Fruit fly (Drosophila melanogaster) whole organism, embryonic: ENCODE measurements around the gene ich.
A peak's percentile ranks its signal among the peaks of the same experiment; 100 is the strongest.

Source experiments
- Antp ChIP-seq: fragments of 200-800 bp; sonication (Bioruptor generic); optimal IDR thresholded peaks from 3 replicates; lab custom pipeline; 2016; ENCODE audit warnings: missing biosample characterization, missing genetic modification characterization
- Atf6 ChIP-seq: fragments of 200-800 bp; sonication (Bioruptor generic); IDR thresholded peaks from 2 replicates; pipeline ENCODE4 v1.3.6; 2022; ENCODE audit warnings: missing biosample characterization, missing genetic modification characterization
- Bteb2 ChIP-seq: fragments of 200-800 bp; sonication (Bioruptor generic); optimal IDR thresholded peaks from 2 replicates; lab custom pipeline; 2016; ENCODE audit warnings: missing biosample characterization, missing genetic modification characterization
- C15 ChIP-seq: fragments of 200-800 bp; sonication (Bioruptor generic); IDR thresholded peaks from 3 replicates; pipeline ENCODE4 v1.3.6; 2022; ENCODE audit warnings: missing biosample characterization, missing genetic modification characterization
- CG1024 ChIP-seq: fragments of 200-800 bp; sonication (Bioruptor generic); IDR thresholded peaks from 2 replicates; pipeline ENCODE4 v1.3.6; 2022; ENCODE audit warnings: missing biosample characterization, missing genetic modification characterization
- CG11560 ChIP-seq: fragments of 200-800 bp; sonication (Bioruptor generic); IDR thresholded peaks from 3 replicates; pipeline ENCODE4 v1.3.6; 2022; ENCODE audit warnings: missing biosample characterization, missing genetic modification characterization
- CG11696 ChIP-seq: fragments of 200-800 bp; sonication (Bioruptor generic); IDR thresholded peaks from 2 replicates; pipeline ENCODE4 v1.3.6; 2022; ENCODE audit warnings: missing biosample characterization, missing genetic modification characterization
- CG12236 ChIP-seq: fragments of 200-800 bp; sonication (Bioruptor generic); optimal IDR thresholded peaks from 2 replicates; lab custom pipeline; 2016; ENCODE audit warnings: missing biosample characterization, missing genetic modification characterization
- CG14860 ChIP-seq: fragments of 200-800 bp; sonication (Bioruptor generic); IDR thresholded peaks from 3 replicates; pipeline ENCODE4 v1.3.6; 2022; ENCODE audit warnings: missing biosample characterization, missing genetic modification characterization; ENCODE audit not compliant: partially characterized antibody
- CG17385 ChIP-seq: fragments of 200-800 bp; sonication (Bioruptor generic); optimal IDR thresholded peaks from 3 replicates; lab custom pipeline; 2018; ENCODE audit warnings: missing biosample characterization, mild to moderate bottlenecking, missing genetic modification characterization
- CG17912 ChIP-seq: fragments of 200-800 bp; sonication (Bioruptor generic); optimal IDR thresholded peaks from 2 replicates; lab custom pipeline; 2018; ENCODE audit warnings: missing biosample characterization, mild to moderate bottlenecking, missing genetic modification characterization
- CG34224 ChIP-seq: fragments of 200-800 bp; sonication (Bioruptor generic); IDR thresholded peaks from 3 replicates; pipeline ENCODE4 v1.3.6; 2022; ENCODE audit warnings: missing biosample characterization, missing genetic modification characterization; ENCODE audit not compliant: partially characterized antibody
- CG3995 ChIP-seq: fragments of 200-800 bp; sonication (Bioruptor generic); optimal IDR thresholded peaks from 3 replicates; lab custom pipeline; 2016; ENCODE audit warnings: missing biosample characterization, missing genetic modification characterization
- CG7987 ChIP-seq: fragments of 200-800 bp; sonication (Bioruptor generic); optimal IDR thresholded peaks from 2 replicates; lab custom pipeline; 2018; ENCODE audit warnings: missing biosample characterization, mild to moderate bottlenecking, missing genetic modification characterization, moderate library complexity
- CG8944 ChIP-seq: fragments of 200-800 bp; sonication (Bioruptor generic); optimal IDR thresholded peaks from 3 replicates; lab custom pipeline; 2016; ENCODE audit warnings: missing biosample characterization, missing genetic modification characterization
- CHES-1-like ChIP-seq: fragments of 200-800 bp; sonication (Bioruptor generic); optimal IDR thresholded peaks from 2 replicates; lab custom pipeline; 2016; ENCODE audit warnings: missing biosample characterization, missing genetic modification characterization
- Camta ChIP-seq: fragments of 200-800 bp; sonication (Bioruptor generic); optimal IDR thresholded peaks from 2 replicates; lab custom pipeline; 2016; ENCODE audit warnings: missing biosample characterization, missing genetic modification characterization
- Dfd ChIP-seq, 2 experiments: fragments of >200 bp; optimal IDR thresholded peaks; 2 replicates each; lab custom pipeline; 2017; ENCODE audit warnings: missing biosample characterization in 2 of 2, missing genetic modification characterization in 2 of 2
- Dip2 ChIP-seq: fragments of 200-800 bp; sonication (Bioruptor generic); IDR thresholded peaks from 2 replicates; pipeline ENCODE4 v1.3.6; 2022; ENCODE audit warnings: missing biosample characterization, missing genetic modification characterization
- Dip3 ChIP-seq: fragments of 200-800 bp; sonication (Bioruptor generic); optimal IDR thresholded peaks from 3 replicates; lab custom pipeline; 2016; ENCODE audit warnings: missing biosample characterization, missing genetic modification characterization
- Elba2 ChIP-seq: fragments of 200-800 bp; sonication (Bioruptor generic); optimal IDR thresholded peaks from 3 replicates; lab custom pipeline; 2016; ENCODE audit warnings: missing biosample characterization, missing genetic modification characterization
- HmgD ChIP-seq: fragments of 200-800 bp; sonication (Bioruptor generic); optimal IDR thresholded peaks from 3 replicates; lab custom pipeline; 2016; ENCODE audit warnings: missing biosample characterization, missing genetic modification characterization
- Hr78 ChIP-seq, 2 experiments: fragments of 200-800 bp in 1 of 2; fragments of >200 bp in 1 of 2; sonication (Bioruptor generic) in 1 of 2; optimal IDR thresholded peaks; 2 replicates each; lab custom pipeline; 2017 to 2019; ENCODE audit warnings: missing biosample characterization in 2 of 2, missing genetic modification characterization in 2 of 2, mild to moderate bottlenecking in 1 of 2, moderate library complexity in 1 of 2
- Hsf ChIP-seq: fragments of 200-800 bp; sonication (Bioruptor generic); optimal IDR thresholded peaks from 3 replicates; lab custom pipeline; 2016; ENCODE audit warnings: missing biosample characterization, missing genetic modification characterization
- Lhr ChIP-seq: fragments of 200-800 bp; sonication (Bioruptor generic); optimal IDR thresholded peaks from 3 replicates; lab custom pipeline; 2017; ENCODE audit warnings: mild to moderate bottlenecking, missing biosample characterization, missing genetic modification reagents, missing genetic modification characterization
- Max ChIP-seq: fragments of 200-800 bp; sonication (Bioruptor generic); optimal IDR thresholded peaks from 2 replicates; lab custom pipeline; 2016; ENCODE audit warnings: missing biosample characterization, mild to moderate bottlenecking, missing genetic modification characterization
- NC2α ChIP-seq: fragments of 200-800 bp; sonication (Bioruptor generic); optimal IDR thresholded peaks from 2 replicates; lab custom pipeline; 2016; ENCODE audit warnings: missing biosample characterization, missing genetic modification characterization
- Ptx1 ChIP-seq: fragments of 200-800 bp; sonication (Bioruptor generic); IDR thresholded peaks from 2 replicates; pipeline ENCODE4 v1.3.6; 2022; ENCODE audit warnings: missing biosample characterization, missing genetic modification characterization
- Tbp ChIP-seq: fragments of >200 bp; optimal IDR thresholded peaks from 2 replicates; lab custom pipeline; 2018; ENCODE audit warnings: missing biosample characterization, missing genetic modification characterization
- Vsx1 ChIP-seq: fragments of 200-800 bp; sonication (Bioruptor generic); optimal IDR thresholded peaks from 2 replicates; lab custom pipeline; 2017; ENCODE audit warnings: missing biosample characterization, mild to moderate bottlenecking, missing genetic modification characterization, missing genetic modification reagents
- bigmax ChIP-seq: fragments of 200-800 bp; sonication (Bioruptor generic); optimal IDR thresholded peaks from 2 replicates; lab custom pipeline; 2018; ENCODE audit warnings: missing biosample characterization, mild to moderate bottlenecking, missing genetic modification characterization
- caup ChIP-seq: fragments of 200-800 bp; sonication (Bioruptor generic); optimal IDR thresholded peaks from 3 replicates; lab custom pipeline; 2017; ENCODE audit warnings: missing biosample characterization, mild to moderate bottlenecking, missing genetic modification characterization, moderate library complexity; ENCODE audit not compliant: severe bottlenecking
- crc ChIP-seq: fragments of 200-800 bp; sonication (Bioruptor generic); optimal IDR thresholded peaks from 2 replicates; lab custom pipeline; 2016; ENCODE audit warnings: missing biosample characterization, missing genetic modification characterization
- da ChIP-seq: fragments of 200-800 bp; sonication (Bioruptor generic); optimal IDR thresholded peaks from 2 replicates; lab custom pipeline; 2016; ENCODE audit warnings: missing biosample characterization, missing genetic modification characterization
- dm ChIP-seq: fragments of 200-800 bp; sonication (Bioruptor generic); optimal IDR thresholded peaks from 3 replicates; lab custom pipeline; 2016; ENCODE audit warnings: missing biosample characterization, missing genetic modification characterization
- eyg ChIP-seq: fragments of 200-800 bp; sonication (Bioruptor generic); optimal IDR thresholded peaks from 3 replicates; lab custom pipeline; 2016; ENCODE audit warnings: missing biosample characterization, missing genetic modification characterization
- fd96Cb ChIP-seq: fragments of 200-800 bp; sonication (Bioruptor generic); optimal IDR thresholded peaks from 2 replicates; lab custom pipeline; 2018; ENCODE audit warnings: missing biosample characterization, mild to moderate bottlenecking, missing genetic modification characterization, moderate library complexity
- gem ChIP-seq: fragments of 200-800 bp; sonication (Bioruptor generic); optimal IDR thresholded peaks from 2 replicates; lab custom pipeline; 2019; ENCODE audit warnings: missing biosample characterization, mild to moderate bottlenecking, missing genetic modification characterization, moderate library complexity
- h ChIP-seq: fragments of >200 bp; optimal IDR thresholded peaks from 2 replicates; lab custom pipeline; 2017
- hb ChIP-seq: fragments of 200-800 bp; sonication (Bioruptor generic); IDR thresholded peaks from 3 replicates; pipeline ENCODE4 v1.3.6; 2022; ENCODE audit warnings: missing biosample characterization, missing genetic modification characterization; ENCODE audit not compliant: partially characterized antibody
- hth ChIP-seq: fragments of >200 bp; optimal IDR thresholded peaks from 2 replicates; lab custom pipeline; 2017; ENCODE audit warnings: inconsistent platforms
- lbe ChIP-seq: fragments of 200-800 bp; sonication (Bioruptor generic); optimal IDR thresholded peaks from 2 replicates; lab custom pipeline; 2016; ENCODE audit warnings: missing biosample characterization, mild to moderate bottlenecking, missing genetic modification characterization
- lola ChIP-seq, 3 experiments: fragments of >200 bp in 2 of 3; fragments of 200-800 bp in 1 of 3; sonication (Bioruptor generic) in 1 of 3; optimal IDR thresholded peaks; 2 replicates each; lab custom pipeline; 2017 to 2019; ENCODE audit warnings: missing biosample characterization in 3 of 3, missing genetic modification characterization in 3 of 3, mild to moderate bottlenecking in 1 of 3, moderate library complexity in 1 of 3
- otp ChIP-seq: fragments of 200-800 bp; sonication (Bioruptor generic); IDR thresholded peaks from 3 replicates; pipeline ENCODE4, ENCODE4 v1.3.6; 2022; ENCODE audit warnings: missing biosample characterization, missing genetic modification characterization
- repo ChIP-seq: fragments of 200-800 bp; sonication (Bioruptor generic); optimal IDR thresholded peaks from 2 replicates; lab custom pipeline; 2016; ENCODE audit warnings: missing biosample characterization, missing genetic modification characterization
- rib ChIP-seq: fragments of 200-800 bp; sonication (Bioruptor generic); IDR thresholded peaks from 2 replicates; pipeline ENCODE4 v1.3.6; 2022; ENCODE audit warnings: missing biosample characterization, missing genetic modification characterization
- sens ChIP-seq: fragments of 200-800 bp; sonication (Bioruptor generic); peaks from one replicate; lab custom pipeline; 2016; ENCODE audit warnings: missing biosample characterization, missing genetic modification characterization
- slou ChIP-seq: fragments of 200-800 bp; sonication (Bioruptor generic); optimal IDR thresholded peaks from 3 replicates; lab custom pipeline; 2016; ENCODE audit warnings: missing biosample characterization, missing genetic modification characterization
- tll ChIP-seq, 2 experiments: fragments of 200-800 bp in 1 of 2; fragments of >200 bp in 1 of 2; sonication (Bioruptor generic) in 1 of 2; optimal IDR thresholded peaks; 2 replicates each; lab custom pipeline; 2017 to 2019; ENCODE audit warnings: missing biosample characterization in 2 of 2, missing genetic modification characterization in 2 of 2, mild to moderate bottlenecking in 1 of 2, moderate library complexity in 1 of 2
- toy ChIP-seq: fragments of 200-800 bp; sonication (Bioruptor generic); IDR thresholded peaks from 2 replicates; pipeline ENCODE4 v1.3.6; 2022; ENCODE audit warnings: missing biosample characterization, missing genetic modification characterization
- z ChIP-seq: fragments of 200-800 bp; sonication (Bioruptor generic); IDR thresholded peaks from 3 replicates; pipeline ENCODE4 v1.3.6; 2022; ENCODE audit warnings: missing biosample characterization, missing genetic modification characterization
- zfh1 ChIP-seq: fragments of 200-800 bp; sonication (Bioruptor generic); IDR thresholded peaks from 3 replicates; pipeline ENCODE4 v1.3.6; 2022; ENCODE audit warnings: missing biosample characterization, missing genetic modification characterization

Gene ich

DNA sequence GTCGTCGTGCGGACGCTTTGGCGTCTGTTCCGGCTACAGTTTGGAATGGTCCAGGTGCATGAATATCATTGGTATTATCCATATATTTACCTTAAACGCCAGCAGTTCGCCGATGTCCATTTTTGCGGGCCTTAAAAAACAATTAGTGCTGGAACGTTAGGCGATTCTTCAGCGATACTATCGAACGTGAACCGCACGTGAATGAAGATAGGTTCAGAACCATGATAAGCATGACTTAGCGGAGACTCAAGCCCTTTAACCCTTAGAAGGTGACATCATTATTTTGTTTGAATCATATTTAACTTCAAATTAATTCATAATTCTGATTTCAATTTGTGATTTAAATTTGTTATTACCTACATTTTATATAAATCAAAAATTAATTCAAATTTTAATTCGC is 18.0 kb downstream of the ich start, which contains the start of gene CG11964 (continued):
- TF ChIP-seq sens (GFP tag; lab: Kevin White, UChicago): peak; percentile 87
- TF ChIP-seq eyg (GFP tag; lab: Kevin White, UChicago): no peak
- TF ChIP-seq bigmax (GFP tag; lab: Kevin White, UChicago): peak; percentile 41
- TF ChIP-seq NC2α (GFP tag; lab: Kevin White, UChicago): no peak
- TF ChIP-seq z (GFP tag; lab: Robert Waterston, UW): no peak
- no peak for TF ChIP-seq toy (GFP tag; lab: Robert Waterston, UW)
- TF ChIP-seq CG34224 (GFP tag; lab: Robert Waterston, UW): peak; percentile 97
- TF ChIP-seq da (GFP tag; lab: Kevin White, UChicago): no peak
- peak; percentile 36; the same call in 1 of the 3 replicates for TF ChIP-seq zfh1
- peak; percentile 18 for TF ChIP-seq fd96Cb (tag; lab: Kevin White, UChicago)
- peak; percentile 74 for TF ChIP-seq CHES-1-like
- peak; percentile 41 for TF ChIP-seq repo (GFP tag; lab: Kevin White, UChicago)
- TF ChIP-seq Dfd (GFP tag; optimal IDR thresholded peaks at IDR 0.05; lab: Kevin White, UChicago): no peak
- peak; percentile 46 for TF ChIP-seq CG7987 (GFP tag; lab: Kevin White, UChicago)
- TF ChIP-seq CG1024: no peak
- no peak for TF ChIP-seq Tbp (GFP tag; lab: Kevin White, UChicago)
- no peak for TF ChIP-seq CG11560 (tag; lab: Robert Waterston, UW)
- peak; percentile 85 for TF ChIP-seq CG3995 (GFP tag; lab: Kevin White, UChicago)
- TF ChIP-seq CG12236 (GFP tag; lab: Kevin White, UChicago): no peak
- no peak for TF ChIP-seq Atf6 (GFP tag; lab: Robert Waterston, UW)
- TF ChIP-seq Hsf: peak; percentile 68
- TF ChIP-seq Max (GFP tag; lab: Kevin White, UChicago): peak; percentile 78
- TF ChIP-seq CG17912 (GFP tag; lab: Kevin White, UChicago): no peak
- TF ChIP-seq Camta: peak; percentile 52
- peak; percentile 92 for TF ChIP-seq HmgD (GFP tag; lab: Kevin White, UChicago)
- no peak for TF ChIP-seq h (lab: Kevin White, UChicago)
- TF ChIP-seq gem (tag; lab: Kevin White, UChicago): peak; percentile 67
- TF ChIP-seq slou: peak; percentile 9
- no peak for TF ChIP-seq crc
- peak; percentile 98 for TF ChIP-seq CG14860 (GFP tag; lab: Robert Waterston, UW)
- TF ChIP-seq Dip3 (GFP tag; lab: Kevin White, UChicago): peak; percentile 70
- no peak for TF ChIP-seq lbe
- TF ChIP-seq Elba2 (GFP tag; lab: Kevin White, UChicago): no peak
- no peak for TF ChIP-seq Dip2 (GFP tag; lab: Robert Waterston, UW)
- peak; percentile 78 for TF ChIP-seq Lhr (GFP tag; lab: Kevin White, UChicago)
- TF ChIP-seq Antp (GFP tag; lab: Kevin White, UChicago): peak; percentile 47
- TF ChIP-seq CG11696: no peak
- TF ChIP-seq CG8944: peak; percentile 20
- TF ChIP-seq C15: no peak
- no peak for TF ChIP-seq Bteb2 (GFP tag; lab: Kevin White, UChicago)
- TF ChIP-seq tll (GFP tag; optimal IDR thresholded peaks at IDR 0.05; lab: Kevin White, UChicago): no peak
- no peak for TF ChIP-seq CG17385
- TF ChIP-seq otp (GFP tag; lab: Robert Waterston, UW): no peak
- TF ChIP-seq lola (GFP tag; optimal IDR thresholded peaks at IDR 0.05; lab: Kevin White, UChicago): peak in 1 of 3 experiments; percentile 48
- TF ChIP-seq Hr78 (GFP tag; optimal IDR thresholded peaks at IDR 0.05; lab: Kevin White, UChicago): no peak
- TF ChIP-seq hb: peak; percentile 99
- TF ChIP-seq dm (GFP tag; lab: Kevin White, UChicago): peak; percentile 90
- TF ChIP-seq Ptx1 (GFP tag; lab: Robert Waterston, UW): peak; percentile 53
- peak; percentile 69; the same call in 1 of the 2 replicates for TF ChIP-seq rib
- peak; percentile 44 for TF ChIP-seq caup (GFP tag; lab: Kevin White, UChicago)
- TF ChIP-seq hth (lab: Kevin White, UChicago): no peak
- TF ChIP-seq Vsx1 (GFP tag; lab: Kevin White, UChicago): no peak
